Fruit fly (Drosophila melanogaster) whole organism, prepupa: Measurements from ENCODE around the gene CG2200.

Experiments
- CG8119 ChIP-seq: fragments of 200-800 bp; sonication (Bioruptor generic); IDR thresholded peaks from 3 replicates; pipeline ENCODE4 v1.3.6; 2022; ENCODE audit warnings: missing biosample characterization, missing genetic modification characterization
- Eip93F ChIP-seq: fragments of 200-800 bp; sonication (Bioruptor generic); optimal IDR thresholded peaks from 2 replicates; lab custom pipeline; 2016; ENCODE audit warnings: missing biosample characterization, mild to moderate bottlenecking, missing genetic modification characterization
- Hr39 ChIP-seq: fragments of 200-800 bp; sonication (Bioruptor generic); optimal IDR thresholded peaks from 2 replicates; lab custom pipeline; 2016; ENCODE audit warnings: missing biosample characterization, missing genetic modification characterization
- eg ChIP-seq: fragments of 200-800 bp; sonication (Bioruptor generic); IDR thresholded peaks from 3 replicates; pipeline ENCODE4 v1.3.6; 2022; ENCODE audit warnings: missing biosample characterization, missing genetic modification characterization
- pdm3 ChIP-seq: fragments of 200-800 bp; sonication (Bioruptor generic); optimal IDR thresholded peaks from 3 replicates; lab custom pipeline; 2016; ENCODE audit warnings: missing biosample characterization, missing genetic modification characterization

- peak; percentile 26; the same call in 1 of the 3 replicates for TF ChIP-seq eg (GFP tag; lab: Robert Waterston, UW)
- no peak for TF ChIP-seq Eip93F (GFP tag; lab: Kevin White, UChicago)
- no peak for TF ChIP-seq pdm3 (GFP tag; lab: Kevin White, UChicago)
- TF ChIP-seq CG8119 (GFP tag; lab: Robert Waterston, UW), result no peak
- no peak for TF ChIP-seq Hr39 (GFP tag; lab: Kevin White, UChicago)
Observed at dm6 chrX:13087333-13087828, 6.7 kb upstream of the CG2200 start.
